Worm (Caenorhabditis elegans): Measurements from ENCODE around the gene dct-19.

dct-19 gene

ce11 chrIV:12964648-12965047 is 21.9 kb downstream of the dct-19 start:
- TF ChIP-seq flt-1 (GFP tag; IDR thresholded peaks at IDR 0.05) (no peak), tab-1 (GFP tag; IDR thresholded peaks at IDR 0.05) (no peak), T22C8.4 (GFP tag; IDR thresholded peaks at IDR 0.05) (no peak), ztf-29 (GFP tag; IDR thresholded peaks at IDR 0.05) (no peak), ztf-23 (GFP tag; IDR thresholded peaks at IDR 0.05) (no peak), med-1 (GFP tag; optimal IDR thresholded peaks at IDR 0.05; ENCODE audit: insufficient read depth) (no peak), klf-2 (GFP tag; conservative IDR thresholded peaks at IDR 0.05) (no peak), ref-1 (GFP tag; conservative IDR thresholded peaks at IDR 0.05) (no peak), cog-1 (tag; optimal IDR thresholded peaks at IDR 0.05) (no peak)

ce11 chrIV:12965074-12965473 is 22.3 kb downstream of the dct-19 start, which contains the start of gene dod-22:
TSS of gene dod-22 (plus strand) at chrIV:12965374.
- no peak for TF ChIP-seq klf-2 (GFP tag; conservative IDR thresholded peaks at IDR 0.05)
- TF ChIP-seq tab-1 (GFP tag; IDR thresholded peaks at IDR 0.05), result no peak
- no peak for TF ChIP-seq T22C8.4 (GFP tag; IDR thresholded peaks at IDR 0.05)
- TF ChIP-seq med-1 (GFP tag; optimal IDR thresholded peaks at IDR 0.05; ENCODE audit: insufficient read depth), result no peak
- no peak for TF ChIP-seq ztf-29 (GFP tag; IDR thresholded peaks at IDR 0.05)
- TF ChIP-seq flt-1 (GFP tag; IDR thresholded peaks at IDR 0.05), result no peak
- TF ChIP-seq ref-1 (GFP tag; conservative IDR thresholded peaks at IDR 0.05), result no peak
- TF ChIP-seq ztf-23 (GFP tag; IDR thresholded peaks at IDR 0.05), result no peak

- TF ChIP-seq ztf-23 (GFP tag; IDR thresholded peaks at IDR 0.05) (no peak), T22C8.4 (GFP tag; IDR thresholded peaks at IDR 0.05) (no peak), tab-1 (GFP tag; IDR thresholded peaks at IDR 0.05) (no peak), med-1 (GFP tag; optimal IDR thresholded peaks at IDR 0.05; ENCODE audit: insufficient read depth) (no peak), ref-1 (GFP tag; conservative IDR thresholded peaks at IDR 0.05) (no peak), flt-1 (GFP tag; IDR thresholded peaks at IDR 0.05) (no peak), klf-2 (GFP tag; conservative IDR thresholded peaks at IDR 0.05) (no peak), ztf-29 (GFP tag; IDR thresholded peaks at IDR 0.05) (no peak), cog-1 (tag; optimal IDR thresholded peaks at IDR 0.05) (no peak)
These were observed 24.6 kb downstream of the dct-19 start for ce11 chrIV:12967303-12967702.

ce11 chrIV:12969141-12969540 is 26.4 kb downstream of the dct-19 start, which contains the start of gene F55G11.2:
TSS of gene F55G11.2 (minus strand) at chrIV:12969289.
- TF ChIP-seq med-1 (GFP tag; optimal IDR thresholded peaks at IDR 0.05; ENCODE audit: insufficient read depth), result no peak
- TF ChIP-seq ztf-29 (GFP tag; IDR thresholded peaks at IDR 0.05), result no peak

- TF ChIP-seq tab-1 (GFP tag; IDR thresholded peaks at IDR 0.05), result no peak
- TF ChIP-seq T22C8.4 (GFP tag; IDR thresholded peaks at IDR 0.05), result no peak
- no peak for TF ChIP-seq flt-1 (GFP tag; IDR thresholded peaks at IDR 0.05)
- TF ChIP-seq klf-2 (GFP tag; conservative IDR thresholded peaks at IDR 0.05), result no peak
- TF ChIP-seq med-1 (GFP tag; optimal IDR thresholded peaks at IDR 0.05; ENCODE audit: insufficient read depth), result no peak
- no peak for TF ChIP-seq ztf-29 (GFP tag; IDR thresholded peaks at IDR 0.05)
These were observed 29.3 kb downstream of the dct-19 start for ce11 chrIV:12971994-12972520.

- no peak for TF ChIP-seq ztf-29 (GFP tag; IDR thresholded peaks at IDR 0.05)
- no peak for TF ChIP-seq T22C8.4 (GFP tag; IDR thresholded peaks at IDR 0.05)
- TF ChIP-seq ztf-23 (GFP tag; IDR thresholded peaks at IDR 0.05), result no peak
- no peak for TF ChIP-seq tab-1 (GFP tag; IDR thresholded peaks at IDR 0.05)
- no peak for TF ChIP-seq med-1 (GFP tag; optimal IDR thresholded peaks at IDR 0.05; ENCODE audit: insufficient read depth)
- TF ChIP-seq flt-1 (GFP tag; IDR thresholded peaks at IDR 0.05), result no peak
- no peak for TF ChIP-seq cog-1 (tag; optimal IDR thresholded peaks at IDR 0.05)
- TF ChIP-seq ref-1 (GFP tag; conservative IDR thresholded peaks at IDR 0.05), result no peak
- no peak for TF ChIP-seq klf-2 (GFP tag; conservative IDR thresholded peaks at IDR 0.05)
These were observed 30.0 kb downstream of the dct-19 start for ce11 chrIV:12972780-12973179.

- TF ChIP-seq klf-2 (GFP tag; conservative IDR thresholded peaks at IDR 0.05), result no peak
- TF ChIP-seq T22C8.4 (GFP tag; IDR thresholded peaks at IDR 0.05), result no peak
- TF ChIP-seq cog-1 (tag; optimal IDR thresholded peaks at IDR 0.05), result no peak
- no peak for TF ChIP-seq ztf-23 (GFP tag; IDR thresholded peaks at IDR 0.05)
- no peak for TF ChIP-seq ref-1 (GFP tag; conservative IDR thresholded peaks at IDR 0.05)
- TF ChIP-seq med-1 (GFP tag; optimal IDR thresholded peaks at IDR 0.05; ENCODE audit: insufficient read depth), result no peak
These were observed 30.6 kb downstream of the dct-19 start, which contains the start of gene F55G11.4 for ce11 chrIV:12973336-12973735. TSS of gene F55G11.4 (plus strand) at chrIV:12973624.

ce11 chrIV:12975981-12976380 is 33.2 kb downstream of the dct-19 start, which contains the start of gene dod-17:
TSS of gene dod-17 (plus strand) at chrIV:12976303.
- TF ChIP-seq T22C8.4 (GFP tag; IDR thresholded peaks at IDR 0.05) (no peak), klf-2 (GFP tag; conservative IDR thresholded peaks at IDR 0.05) (no peak), ztf-29 (GFP tag; IDR thresholded peaks at IDR 0.05) (no peak), ref-1 (GFP tag; conservative IDR thresholded peaks at IDR 0.05) (no peak), med-1 (GFP tag; optimal IDR thresholded peaks at IDR 0.05; ENCODE audit: insufficient read depth) (no peak), cog-1 (tag; optimal IDR thresholded peaks at IDR 0.05) (no peak), tab-1 (GFP tag; IDR thresholded peaks at IDR 0.05) (no peak), ztf-23 (GFP tag; IDR thresholded peaks at IDR 0.05) (no peak), flt-1 (GFP tag; IDR thresholded peaks at IDR 0.05) (no peak)

ce11 chrIV:12977650-12978049 is 34.9 kb downstream of the dct-19 start:
- TF ChIP-seq ztf-23 (GFP tag; IDR thresholded peaks at IDR 0.05), result no peak
- no peak for TF ChIP-seq T22C8.4 (GFP tag; IDR thresholded peaks at IDR 0.05)
- no peak for TF ChIP-seq klf-2 (GFP tag; conservative IDR thresholded peaks at IDR 0.05)
- no peak for TF ChIP-seq ref-1 (GFP tag; conservative IDR thresholded peaks at IDR 0.05)
- no peak for TF ChIP-seq med-1 (GFP tag; optimal IDR thresholded peaks at IDR 0.05; ENCODE audit: insufficient read depth)
- no peak for TF ChIP-seq flt-1 (GFP tag; IDR thresholded peaks at IDR 0.05)
- TF ChIP-seq ztf-29 (GFP tag; IDR thresholded peaks at IDR 0.05), result no peak
- TF ChIP-seq tab-1 (GFP tag; IDR thresholded peaks at IDR 0.05), result no peak
- TF ChIP-seq cog-1 (tag; optimal IDR thresholded peaks at IDR 0.05), result no peak

Measured in whole organism, midembryonic.